Worm (Caenorhabditis elegans) whole organism, mixed stage, embryonic: ENCODE measurements around the gene cdh-5.

Source experiments
- ceh-39 ChIP-seq: fragments of 150-350 bp; optimal IDR thresholded peaks from 2 replicates; lab custom pipeline; 2014; ENCODE audit warnings: missing biosample characterization, missing genetic modification characterization
- ceh-43 ChIP-seq: fragments of 200-800 bp; sonication (Bioruptor generic); optimal IDR thresholded peaks from 2 replicates; lab custom pipeline; 2018; ENCODE audit warnings: mild to moderate bottlenecking, missing genetic modification characterization, moderate library complexity, missing compliant biosample characterization
- cnd-1 ChIP-seq: fragments of 200-800 bp; sonication (Bioruptor generic); optimal IDR thresholded peaks from 2 replicates; lab custom pipeline; 2018; ENCODE audit warnings: mild to moderate bottlenecking, missing genetic modification characterization, missing compliant biosample characterization
- lsy-2 ChIP-seq: fragments of 150-350 bp; optimal IDR thresholded peaks from 2 replicates; lab custom pipeline; 2014; ENCODE audit warnings: missing biosample characterization, missing genetic modification characterization
- mab-5 ChIP-seq: fragments of 150-350 bp; optimal IDR thresholded peaks from 2 replicates; lab custom pipeline; 2014; ENCODE audit warnings: missing biosample characterization, missing genetic modification characterization
- mls-2 ChIP-seq: sonication (generic microtip); optimal IDR thresholded peaks from 2 replicates; lab custom pipeline; 2016; ENCODE audit warnings: mild to moderate bottlenecking, missing genetic modification characterization, moderate library complexity, missing compliant biosample characterization
- nhr-237 ChIP-seq: fragments of 150-350 bp; optimal IDR thresholded peaks from 2 replicates; lab custom pipeline; 2014; ENCODE audit warnings: missing biosample characterization, missing genetic modification characterization
- unc-62 ChIP-seq: fragments of 150-350 bp; optimal IDR thresholded peaks from 2 replicates; lab custom pipeline; 2014; ENCODE audit warnings: missing biosample characterization, missing genetic modification reagents, missing genetic modification characterization

ce11 chrIV:8665778-8666177, 3.0 kb upstream of the cdh-5 start:
- TF ChIP-seq mls-2 (no peak), unc-62 (GFP tag; lab: Kevin White, UChicago) (no peak), lsy-2 (tag; lab: Kevin White, UChicago) (no peak), ceh-39 (tag; lab: Kevin White, UChicago) (no peak), nhr-237 (tag; lab: Kevin White, UChicago) (no peak), mab-5 (tag; lab: Kevin White, UChicago) (no peak), cnd-1 (no peak), ceh-43 (no peak)
